Fruit fly (Drosophila melanogaster): ENCODE measurements around the gene Meltrin.

The Meltrin gene

DNA sequence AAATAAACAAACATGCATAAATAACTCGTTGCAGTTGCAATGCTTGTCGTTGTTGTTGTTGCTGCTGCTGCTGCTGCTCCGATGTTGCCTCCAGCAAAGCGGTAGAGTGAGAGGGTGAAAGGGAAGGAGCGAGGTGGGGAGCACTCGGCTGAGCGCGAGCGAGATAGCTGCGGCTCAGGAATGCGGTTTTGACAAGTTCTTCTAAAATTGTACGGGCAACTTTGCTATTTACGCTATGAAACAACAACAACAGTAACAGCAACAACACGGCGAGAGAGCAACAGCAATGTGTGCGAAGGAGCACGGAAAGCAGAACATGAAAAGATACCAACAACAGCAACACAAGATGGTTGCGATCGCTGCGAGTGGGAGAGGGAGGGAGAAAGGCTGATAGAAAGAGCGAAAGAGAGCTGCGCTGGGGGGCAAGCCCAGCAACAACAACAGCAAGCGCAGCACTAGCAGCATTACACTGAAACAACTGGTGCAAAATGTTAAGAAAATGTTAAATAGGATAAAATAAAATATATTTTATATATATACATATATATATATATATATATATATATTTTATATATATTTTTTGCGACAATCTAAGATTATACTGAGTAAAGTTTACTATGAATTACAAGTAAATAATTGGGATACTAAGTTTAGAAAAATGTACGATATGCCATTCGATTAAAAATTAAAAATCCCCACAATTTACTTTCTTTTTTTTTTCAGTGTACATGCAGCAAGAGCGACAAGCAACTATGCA, 17.2 kb upstream of the Meltrin start (continued):
- TF ChIP-seq CG17186 (GFP tag; optimal IDR thresholded peaks at IDR 0.05) (peak; percentile 34), Dip2 (GFP tag; IDR thresholded peaks at IDR 0.05) (no peak)

DNA sequence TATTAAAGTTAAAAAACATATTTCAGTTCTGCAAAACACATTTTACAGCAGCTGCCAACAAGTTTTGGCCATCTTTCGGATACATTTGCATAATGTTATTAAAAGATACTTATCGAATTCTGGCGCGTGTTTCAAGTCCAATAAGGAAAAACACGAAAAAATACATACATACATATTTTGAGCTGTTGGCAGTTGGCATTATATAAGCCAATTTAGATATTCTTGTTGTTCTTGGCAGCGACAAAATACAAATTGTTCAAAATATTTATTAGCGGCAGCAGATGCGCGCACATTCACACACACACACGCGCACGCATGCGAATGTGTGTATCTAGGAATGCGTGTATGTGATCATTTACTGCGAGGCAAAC, 16.7 kb upstream of the Meltrin start:
- no peak for TF ChIP-seq Mad (GFP tag; optimal IDR thresholded peaks at IDR 0.05)
- no peak for TF ChIP-seq tll (GFP tag; optimal IDR thresholded peaks at IDR 0.05)
- peak; percentile 27 for TF ChIP-seq CG2202 (tag; optimal IDR thresholded peaks at IDR 0.05)
- TF ChIP-seq wek (GFP tag; optimal IDR thresholded peaks at IDR 0.05), result no peak
- peak; percentile 30; the same call in 1 of the 2 replicates for TF ChIP-seq ara (GFP tag; IDR thresholded peaks at IDR 0.05)
- no peak for TF ChIP-seq Dll (GFP tag; IDR thresholded peaks at IDR 0.05; ENCODE audit: partially characterized antibody)
- no peak for TF ChIP-seq BtbVII (GFP tag; optimal IDR thresholded peaks at IDR 0.05)
- peak; percentile 16 for TF ChIP-seq dmrt11E (tag; optimal IDR thresholded peaks at IDR 0.05)
- peak; percentile 21; the same call in 1 of the 2 replicates for TF ChIP-seq sna (GFP tag; IDR thresholded peaks at IDR 0.05; ENCODE audit: partially characterized antibody)
- no peak for TF ChIP-seq CG10654 (GFP tag; optimal IDR thresholded peaks at IDR 0.05)
- peak; percentile 34 for TF ChIP-seq cad (GFP tag; optimal IDR thresholded peaks at IDR 0.05)
- TF ChIP-seq CG15601 (tag; optimal IDR thresholded peaks at IDR 0.05), result no peak
- peak; percentile 14 for TF ChIP-seq Vsx1 (GFP tag; optimal IDR thresholded peaks at IDR 0.05)
- TF ChIP-seq peb (GFP tag; IDR thresholded peaks at IDR 0.05), result no peak
- peak; percentile 17 for TF ChIP-seq nerfin-1 (tag; optimal IDR thresholded peaks at IDR 0.05)
- TF ChIP-seq gsb (GFP tag; IDR thresholded peaks at IDR 0.05), result no peak
- TF ChIP-seq CG6791 (GFP tag; IDR thresholded peaks at IDR 0.05; ENCODE audit: partially characterized antibody), result 0 out of 3 replicates have a peak, but pooled peaks have one; percentile 23
- peak; percentile 76 for TF ChIP-seq Hr39 (optimal IDR thresholded peaks at IDR 0.05)
- no peak for TF ChIP-seq CG16779 (GFP tag; IDR thresholded peaks at IDR 0.05)
- no peak for TF ChIP-seq pita (GFP tag; optimal IDR thresholded peaks at IDR 0.05)
- TF ChIP-seq Xrp1 (GFP tag; IDR thresholded peaks at IDR 0.05), result peak; percentile 30; the same call in 1 of the 2 replicates
- no peak for TF ChIP-seq ranshi (GFP tag; IDR thresholded peaks at IDR 0.05)
- peak; percentile 41 for TF ChIP-seq ac (GFP tag; optimal IDR thresholded peaks at IDR 0.05)
- TF ChIP-seq CG32767 (GFP tag; IDR thresholded peaks at IDR 0.05), result peak; percentile 28; the same call in 1 of the 2 replicates
- TF ChIP-seq fd64A (GFP tag; optimal IDR thresholded peaks at IDR 0.05), result peak; percentile 28
- TF ChIP-seq CG10543 (GFP tag; optimal IDR thresholded peaks at IDR 0.05), result no peak
- no peak for TF ChIP-seq CG33213 (GFP tag; optimal IDR thresholded peaks at IDR 0.05)
- TF ChIP-seq sens (GFP tag), result peak; percentile 92
- peak; percentile 1 for TF ChIP-seq oc (tag; optimal IDR thresholded peaks at IDR 0.05)
- TF ChIP-seq E2f2 (GFP tag; IDR thresholded peaks at IDR 0.05), result 0 out of 2 replicates have a peak, but pooled peaks have one; percentile 7
- TF ChIP-seq CG2199 (GFP tag; IDR thresholded peaks at IDR 0.05), result 0 out of 3 replicates have a peak, but pooled peaks have one; percentile 31
- TF ChIP-seq Pdp1 (GFP tag; optimal IDR thresholded peaks at IDR 0.05), result peak in 1 of 2 experiments; percentile 89

dm6 chr3R:14713110-14713713, 16.1 kb upstream of the Meltrin start:
- no peak for TF ChIP-seq gfzf (GFP tag; optimal IDR thresholded peaks at IDR 0.05)
- no peak for TF ChIP-seq gsb (GFP tag; IDR thresholded peaks at IDR 0.05)
- no peak for TF ChIP-seq CG14014 (GFP tag; IDR thresholded peaks at IDR 0.05)
- peak; percentile 12 for TF ChIP-seq Med (GFP tag)
- TF ChIP-seq trem (tag; optimal IDR thresholded peaks at IDR 0.05), result no peak
- TF ChIP-seq p53 (GFP tag; optimal IDR thresholded peaks at IDR 0.05), result no peak
- no peak for TF ChIP-seq CG4360 (GFP tag; IDR thresholded peaks at IDR 0.05)
- no peak for TF ChIP-seq pho (GFP tag; optimal IDR thresholded peaks at IDR 0.05)
- no peak for TF ChIP-seq Adf1 (GFP tag; IDR thresholded peaks at IDR 0.05)
- no peak for TF ChIP-seq odd (GFP tag; optimal IDR thresholded peaks at IDR 0.05)
- TF ChIP-seq hbn (GFP tag; IDR thresholded peaks at IDR 0.05; ENCODE audit: partially characterized antibody), result no peak
- no peak for TF ChIP-seq H2.0 (GFP tag; IDR thresholded peaks at IDR 0.05)
- no peak for TF ChIP-seq CG16779 (GFP tag; IDR thresholded peaks at IDR 0.05)
- peak; percentile 15 for TF ChIP-seq CG12769 (tag; optimal IDR thresholded peaks at IDR 0.05)
- no peak for TF ChIP-seq peb (GFP tag; IDR thresholded peaks at IDR 0.05)
- TF ChIP-seq CG11085 (GFP tag; IDR thresholded peaks at IDR 0.05), result no peak
- no peak for TF ChIP-seq CG12219 (GFP tag; optimal IDR thresholded peaks at IDR 0.05)

All from whole organism, embryonic.